Worm (Caenorhabditis elegans) whole organism, L2 larva: Measurements from ENCODE around the gene tag-325.

ENCODE experiments used
- C34F6.9 ChIP-seq: fragments of 150-350 bp; optimal IDR thresholded peaks from 2 replicates; lab custom pipeline; 2014; ENCODE audit warnings: missing biosample characterization, missing genetic modification characterization
- F13H6.1 ChIP-seq: sonication (generic microtip); optimal IDR thresholded peaks from 2 replicates; lab custom pipeline; 2016; ENCODE audit warnings: missing genetic modification characterization, missing compliant biosample characterization
- R02D3.7 ChIP-seq: fragments of 150-350 bp; optimal IDR thresholded peaks from 2 replicates; lab custom pipeline; 2014; ENCODE audit warnings: missing biosample characterization, missing genetic modification characterization
- Y55F3AM.14 ChIP-seq: fragments of 200-800 bp; sonication (Bioruptor generic); optimal IDR thresholded peaks from 2 replicates; lab custom pipeline; 2018; ENCODE audit warnings: mild to moderate bottlenecking, missing genetic modification characterization, missing compliant biosample characterization
- ZK546.5 ChIP-seq: sonication (generic microtip); optimal IDR thresholded peaks from 2 replicates; lab custom pipeline; 2017; ENCODE audit warnings: missing biosample characterization, missing genetic modification characterization
- aly-2 ChIP-seq: fragments of 150-350 bp; optimal IDR thresholded peaks from 2 replicates; lab custom pipeline; 2014; ENCODE audit warnings: missing biosample characterization, missing genetic modification characterization
- ama-1 ChIP-seq: fragments of 150-350 bp; optimal IDR thresholded peaks from 2 replicates; lab custom pipeline; 2018; ENCODE audit warnings: inconsistent platforms
- blmp-1 ChIP-seq: sonication (generic microtip); optimal IDR thresholded peaks from 2 replicates; lab custom pipeline; 2017; ENCODE audit warnings: missing genetic modification characterization, mild to moderate bottlenecking, missing compliant biosample characterization, antibody characterized with exemption, moderate library complexity; ENCODE audit not compliant: insufficient read depth
- ceh-16 ChIP-seq: fragments of 150-350 bp; optimal IDR thresholded peaks from 2 replicates; lab custom pipeline; 2014; ENCODE audit warnings: missing biosample characterization, missing genetic modification characterization
- ceh-82 ChIP-seq: fragments of 150-350 bp; optimal IDR thresholded peaks from 2 replicates; lab custom pipeline; 2014; ENCODE audit warnings: missing biosample characterization, missing genetic modification characterization
- crh-2 ChIP-seq: sonication (generic microtip); optimal IDR thresholded peaks from 2 replicates; lab custom pipeline; 2017; ENCODE audit warnings: missing biosample characterization, missing genetic modification characterization
- dmd-4 ChIP-seq: sonication (generic microtip); optimal IDR thresholded peaks from 2 replicates; lab custom pipeline; 2017; ENCODE audit warnings: missing biosample characterization, missing genetic modification characterization
- egl-27 ChIP-seq: sonication (generic microtip); optimal IDR thresholded peaks from 3 replicates; lab custom pipeline; 2017; ENCODE audit warnings: missing biosample characterization, missing genetic modification reagents, missing genetic modification characterization
- elt-1 ChIP-seq: fragments of 150-350 bp; optimal IDR thresholded peaks from 2 replicates; lab custom pipeline; 2014; ENCODE audit warnings: missing biosample characterization, missing genetic modification characterization
- elt-3 ChIP-seq: sonication (generic microtip); optimal IDR thresholded peaks from 2 replicates; lab custom pipeline; 2017; ENCODE audit warnings: missing biosample characterization, missing genetic modification characterization
- fos-1 ChIP-seq: fragments of 150-350 bp; optimal IDR thresholded peaks from 2 replicates; lab custom pipeline; 2014; ENCODE audit warnings: missing biosample characterization, missing genetic modification characterization
- gmeb-1 ChIP-seq: fragments of 150-350 bp; optimal IDR thresholded peaks from 2 replicates; lab custom pipeline; 2014; ENCODE audit warnings: missing biosample characterization, missing genetic modification characterization
- lin-11 ChIP-seq: fragments of 150-350 bp; sonication (generic microtip); optimal IDR thresholded peaks from 2 replicates; lab custom pipeline; 2014; ENCODE audit warnings: missing biosample characterization, missing genetic modification characterization, inconsistent platforms, mixed read lengths
- lin-13 ChIP-seq: fragments of 150-350 bp; optimal IDR thresholded peaks from 2 replicates; lab custom pipeline; 2014; ENCODE audit warnings: missing biosample characterization, missing genetic modification reagents, missing genetic modification characterization
- lin-39 ChIP-seq: fragments of 150-350 bp; optimal IDR thresholded peaks from 2 replicates; lab custom pipeline; 2014; ENCODE audit warnings: missing biosample characterization, missing genetic modification reagents, missing genetic modification characterization
- lsy-2 ChIP-seq, 2 experiments: fragments of 150-350 bp in 1 of 2; sonication (generic microtip) in 1 of 2; optimal IDR thresholded peaks; 2 replicates each; lab custom pipeline; 2014 to 2017; ENCODE audit warnings: missing biosample characterization in 2 of 2, missing genetic modification characterization in 2 of 2
- mab-5 ChIP-seq: fragments of 150-350 bp; optimal IDR thresholded peaks from 2 replicates; lab custom pipeline; 2014; ENCODE audit warnings: missing biosample characterization, missing genetic modification characterization
- mbf-1 ChIP-seq: sonication (generic microtip); optimal IDR thresholded peaks from 2 replicates; lab custom pipeline; 2017; ENCODE audit warnings: missing biosample characterization, missing genetic modification characterization
- mdl-1 ChIP-seq, 2 experiments: fragments of 150-350 bp in 1 of 2; sonication (generic microtip) in 1 of 2; optimal IDR thresholded peaks; 2 replicates each; lab custom pipeline; 2017; ENCODE audit warnings: missing biosample characterization in 2 of 2, missing genetic modification characterization in 2 of 2
- nhr-10 ChIP-seq: sonication (generic microtip); optimal IDR thresholded peaks from 2 replicates; lab custom pipeline; 2017; ENCODE audit warnings: missing biosample characterization, missing genetic modification characterization
- nhr-11 ChIP-seq: fragments of 150-350 bp; optimal IDR thresholded peaks from 2 replicates; lab custom pipeline; 2014; ENCODE audit warnings: missing biosample characterization, missing genetic modification characterization
- nhr-12 ChIP-seq: fragments of 150-350 bp; optimal IDR thresholded peaks from 2 replicates; lab custom pipeline; 2014; ENCODE audit warnings: missing biosample characterization, missing genetic modification characterization
- nhr-129 ChIP-seq: fragments of 150-350 bp; optimal IDR thresholded peaks from 2 replicates; lab custom pipeline; 2014; ENCODE audit warnings: missing biosample characterization, missing genetic modification characterization
- nhr-21 ChIP-seq: fragments of 150-350 bp; optimal IDR thresholded peaks from 2 replicates; lab custom pipeline; 2014; ENCODE audit warnings: missing biosample characterization, missing genetic modification characterization
- nhr-23 ChIP-seq: fragments of 150-350 bp; optimal IDR thresholded peaks from 2 replicates; lab custom pipeline; 2014; ENCODE audit warnings: missing biosample characterization, missing genetic modification reagents, missing genetic modification characterization
- nhr-237 ChIP-seq: fragments of 150-350 bp; optimal IDR thresholded peaks from 2 replicates; lab custom pipeline; 2014; ENCODE audit warnings: missing biosample characterization, missing genetic modification characterization
- nhr-25 ChIP-seq: fragments of 150-350 bp; sonication (generic microtip); optimal IDR thresholded peaks from 3 replicates; lab custom pipeline; 2014; ENCODE audit warnings: missing biosample characterization, missing genetic modification characterization
- nhr-77 ChIP-seq: fragments of 150-350 bp; optimal IDR thresholded peaks from 2 replicates; lab custom pipeline; 2014; ENCODE audit warnings: missing biosample characterization, missing genetic modification characterization
- peb-1 ChIP-seq: fragments of 150-350 bp; optimal IDR thresholded peaks from 2 replicates; lab custom pipeline; 2014; ENCODE audit warnings: missing biosample characterization, missing genetic modification characterization
- sem-4 ChIP-seq: fragments of 150-350 bp; optimal IDR thresholded peaks from 2 replicates; lab custom pipeline; 2014; ENCODE audit warnings: missing biosample characterization, missing genetic modification reagents, missing genetic modification characterization
- skn-1 ChIP-seq: sonication (generic microtip); optimal IDR thresholded peaks from 2 replicates; lab custom pipeline; 2017; ENCODE audit warnings: missing biosample characterization, missing genetic modification characterization
- sma-3 ChIP-seq: sonication (generic microtip); optimal IDR thresholded peaks from 2 replicates; lab custom pipeline; 2016; ENCODE audit warnings: missing genetic modification reagents, missing genetic modification characterization, missing compliant biosample characterization
- sma-9 ChIP-seq, 2 experiments: fragments of 150-350 bp in 1 of 2; sonication (generic microtip) in 1 of 2; optimal IDR thresholded peaks; 2 replicates each; lab custom pipeline; 2014 to 2016; ENCODE audit warnings: missing genetic modification characterization in 2 of 2, mild to moderate bottlenecking in 1 of 2, missing biosample characterization in 1 of 2, missing compliant biosample characterization in 1 of 2, missing genetic modification reagents in 1 of 2, moderate library complexity in 1 of 2
- unc-39 ChIP-seq: fragments of 150-350 bp; optimal IDR thresholded peaks from 2 replicates; lab custom pipeline; 2014; ENCODE audit warnings: missing biosample characterization, missing genetic modification characterization
- unc-55 ChIP-seq: fragments of 150-350 bp; sonication (generic microtip); optimal IDR thresholded peaks from 3 replicates; lab custom pipeline; 2014; ENCODE audit warnings: missing biosample characterization, missing genetic modification reagents, missing genetic modification characterization
- unc-62 ChIP-seq: fragments of 150-350 bp; optimal IDR thresholded peaks from 2 replicates; lab custom pipeline; 2014; ENCODE audit warnings: missing biosample characterization, missing genetic modification reagents, missing genetic modification characterization
- zag-1 ChIP-seq: fragments of 150-350 bp; optimal IDR thresholded peaks from 2 replicates; lab custom pipeline; 2014; ENCODE audit warnings: missing biosample characterization, missing genetic modification characterization
- ztf-11 ChIP-seq: sonication (generic microtip); optimal IDR thresholded peaks from 2 replicates; lab custom pipeline; 2017; ENCODE audit warnings: missing biosample characterization, missing genetic modification characterization
- ztf-4 ChIP-seq: fragments of 150-350 bp; optimal IDR thresholded peaks from 2 replicates; lab custom pipeline; 2014; ENCODE audit warnings: missing biosample characterization, missing genetic modification characterization

tag-325 gene

DNA sequence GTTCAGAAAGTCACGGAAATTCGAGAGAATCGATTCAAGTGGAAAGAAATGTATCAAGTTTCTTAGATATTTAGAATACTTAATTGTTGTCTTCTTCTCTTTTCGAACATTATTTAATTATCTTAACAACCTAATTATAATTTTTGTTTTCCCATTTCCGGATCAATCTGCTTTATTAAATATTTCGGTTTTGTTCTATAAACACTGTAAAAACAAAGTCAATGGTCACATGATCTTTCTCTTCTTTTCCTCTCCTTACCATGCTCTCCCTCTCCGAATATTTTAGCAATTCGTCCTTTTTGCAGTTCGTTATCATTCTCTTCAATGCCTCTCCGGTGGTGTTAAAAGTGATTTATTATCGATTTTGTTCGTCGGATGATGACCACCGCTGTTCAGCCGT, at the start of gene tag-325:
tag-325 (plus strand) TSS at position 301 of the 400 bp plus-strand sequence.
- TF ChIP-seq fos-1 (tag; lab: Kevin White, UChicago) (peak; percentile 26), unc-39 (no peak)

- no peak for TF ChIP-seq aly-2 (tag; lab: Kevin White, UChicago)
- no peak for TF ChIP-seq ztf-4
- no peak for TF ChIP-seq dmd-4 (tag; lab: Kevin White, UChicago)
- no peak for TF ChIP-seq nhr-77
- no peak for TF ChIP-seq elt-1 (tag; lab: Kevin White, UChicago)
- no peak for TF ChIP-seq blmp-1
- no peak for TF ChIP-seq nhr-11 (tag; lab: Kevin White, UChicago)
- no peak for TF ChIP-seq ama-1
- no peak for TF ChIP-seq mdl-1 (tag; optimal IDR thresholded peaks at IDR 0.05; lab: Kevin White, UChicago)
- TF ChIP-seq unc-55 (GFP tag; lab: Kevin White, UChicago): no peak
- TF ChIP-seq peb-1: no peak
- TF ChIP-seq R02D3.7 (tag; lab: Kevin White, UChicago): no peak
- no peak for TF ChIP-seq unc-62 (GFP tag; lab: Kevin White, UChicago)
- no peak for TF ChIP-seq nhr-237
Measured at ce11 chrIII:4748109-4748508, 48.5 kb upstream of the tag-325 start, which contains the start of gene col-89. col-89 (plus strand) TSS chrIII:4748127.

- TF ChIP-seq ceh-16 (tag; lab: Kevin White, UChicago) (no peak), nhr-77 (no peak), nhr-10 (tag; lab: Kevin White, UChicago) (no peak), crh-2 (tag; lab: Kevin White, UChicago) (no peak), unc-55 (GFP tag; lab: Kevin White, UChicago) (no peak), zag-1 (tag; lab: Kevin White, UChicago) (no peak), nhr-129 (tag; lab: Kevin White, UChicago) (no peak), lin-13 (GFP tag; lab: Kevin White, UChicago) (no peak), elt-1 (tag; lab: Kevin White, UChicago) (no peak), egl-27 (tag; lab: Kevin White, UChicago) (no peak), elt-3 (tag; lab: Kevin White, UChicago) (no peak), sem-4 (tag; lab: Kevin White, UChicago) (no peak), ztf-4 (no peak), ama-1 (no peak), mbf-1 (tag; lab: Kevin White, UChicago) (no peak), unc-39 (no peak), ceh-82 (tag; lab: Kevin White, UChicago) (no peak), mab-5 (tag; lab: Kevin White, UChicago) (no peak), R02D3.7 (tag; lab: Kevin White, UChicago) (no peak)
- TF ChIP-seq, all 48 proteins: peak for 0
Measured at ce11 chrIII:4748666-4749065, 48.0 kb upstream of the tag-325 start.

ce11 chrIII:4754001-4754561, 42.6 kb upstream of the tag-325 start, which contains the start of the genes rps-0 and rbg-3:
rps-0 (minus strand) TSS chrIII:4754051.
rbg-3 (plus strand) TSS chrIII:4754424.
- TF ChIP-seq elt-3 (tag; lab: Kevin White, UChicago) (no peak), ztf-11 (no peak), sma-9 (GFP tag; optimal IDR thresholded peaks at IDR 0.05; lab: Kevin White, UChicago) (peak; percentile 89), sma-9 (tag; optimal IDR thresholded peaks at IDR 0.05; lab: Kevin White, UChicago) (no peak), nhr-25 (tag; lab: Kevin White, UChicago) (peak; percentile 95), Y55F3AM.14 (no peak), elt-1 (tag; lab: Kevin White, UChicago) (no peak), aly-2 (tag; lab: Kevin White, UChicago) (no peak), skn-1 (peak; percentile 79), unc-62 (GFP tag; lab: Kevin White, UChicago) (peak; percentile 28), nhr-10 (tag; lab: Kevin White, UChicago) (no peak), unc-39 (no peak), ceh-16 (tag; lab: Kevin White, UChicago) (peak; percentile 68), nhr-11 (tag; lab: Kevin White, UChicago) (no peak), lsy-2 (tag; optimal IDR thresholded peaks at IDR 0.05; lab: Kevin White, UChicago) (peak; percentile 91 to 98), F13H6.1 (peak; percentile 86), egl-27 (tag; lab: Kevin White, UChicago) (peak; percentile 80), nhr-23 (tag; lab: Kevin White, UChicago) (no peak), ZK546.5 (tag; lab: Kevin White, UChicago) (peak; percentile 73), crh-2 (tag; lab: Kevin White, UChicago) (peak; percentile 94), lin-39 (tag; lab: Kevin White, UChicago) (no peak), sma-3 (GFP tag; lab: Kevin White, UChicago) (peak; percentile 95), ceh-82 (tag; lab: Kevin White, UChicago) (peak; percentile 57), mab-5 (tag; lab: Kevin White, UChicago) (peak; percentile 85), C34F6.9 (tag; lab: Kevin White, UChicago) (peak; percentile 97), lin-11 (tag; lab: Kevin White, UChicago) (peak; percentile 89), nhr-21 (tag; lab: Kevin White, UChicago) (peak; percentile 93), ztf-4 (peak; percentile 80), sem-4 (tag; lab: Kevin White, UChicago) (peak; percentile 91), blmp-1 (peak; percentile 69), nhr-12 (tag; lab: Kevin White, UChicago) (no peak), peb-1 (no peak), gmeb-1 (tag; lab: Kevin White, UChicago) (peak; percentile 93), nhr-129 (tag; lab: Kevin White, UChicago) (peak; percentile 94), ama-1 (peak; percentile 64)
